Worm (Caenorhabditis elegans) whole organism, L4 larva: Measurements from ENCODE around the gene B0546.3.
A peak's percentile ranks its signal among the peaks of the same experiment; 100 is the strongest.

ENCODE experiments used
- F10B5.3 ChIP-seq: sonication (generic microtip); optimal IDR thresholded peaks from 2 replicates; lab custom pipeline; 2016; ENCODE audit warnings: mild to moderate bottlenecking, missing genetic modification characterization, missing compliant biosample characterization
- F37D6.2 ChIP-seq: sonication (generic microtip); optimal IDR thresholded peaks from 2 replicates; lab custom pipeline; 2016; ENCODE audit warnings: mild to moderate bottlenecking, missing genetic modification characterization, missing compliant biosample characterization
- F49E8.2 ChIP-seq: sonication (generic microtip); optimal IDR thresholded peaks from 2 replicates; lab custom pipeline; 2016; ENCODE audit warnings: missing compliant biosample characterization, mild to moderate bottlenecking, missing genetic modification characterization, borderline replicate concordance
- T20F7.1 ChIP-seq: fragments of 200-800 bp; sonication (Bioruptor generic); optimal IDR thresholded peaks from 2 replicates; lab custom pipeline; 2018; ENCODE audit warnings: mild to moderate bottlenecking, missing genetic modification characterization, missing compliant biosample characterization
- Y105C5A.15 ChIP-seq: fragments of 200-800 bp; sonication (Bioruptor generic); IDR thresholded peaks from 2 replicates; pipeline ENCODE4 v1.3.6; 2022; ENCODE audit warnings: missing genetic modification characterization, missing compliant biosample characterization
- Y48G9A.11 ChIP-seq: fragments of 200-800 bp; sonication (Bioruptor generic); IDR thresholded peaks from 2 replicates; pipeline ENCODE4 v1.3.6; 2022; ENCODE audit warnings: missing genetic modification reagents, missing genetic modification characterization, missing compliant biosample characterization
- Y75B8A.6 ChIP-seq: fragments of 200-800 bp; sonication (Bioruptor generic); IDR thresholded peaks from 2 replicates; pipeline ENCODE4 v1.3.6; 2022; ENCODE audit warnings: missing genetic modification reagents, missing genetic modification characterization, missing compliant biosample characterization
- aha-1 ChIP-seq: fragments of 150-350 bp; peaks from one replicate; lab custom pipeline; 2014; ENCODE audit warnings: missing biosample characterization, missing genetic modification characterization
- aly-2 ChIP-seq: sonication (generic microtip); optimal IDR thresholded peaks from 2 replicates; lab custom pipeline; 2018; ENCODE audit warnings: missing biosample characterization, missing genetic modification characterization
- ctbp-1 ChIP-seq: fragments of 200-800 bp; sonication (Bioruptor generic); IDR thresholded peaks from 2 replicates; pipeline ENCODE4 v1.3.6; 2022; ENCODE audit warnings: missing genetic modification reagents, missing genetic modification characterization, missing compliant biosample characterization
- dmd-8 ChIP-seq: fragments of 200-800 bp; sonication (Bioruptor generic); IDR thresholded peaks from 2 replicates; pipeline ENCODE4 v1.3.6; 2022; ENCODE audit warnings: missing genetic modification characterization, missing compliant biosample characterization
- dpl-1 ChIP-seq: fragments of 150-350 bp; optimal IDR thresholded peaks from 2 replicates; lab custom pipeline; 2014; ENCODE audit warnings: missing biosample characterization, missing genetic modification reagents, missing genetic modification characterization
- duxl-1 ChIP-seq: sonication (generic microtip); optimal IDR thresholded peaks from 2 replicates; lab custom pipeline; 2016; ENCODE audit warnings: mild to moderate bottlenecking, missing genetic modification characterization, moderate library complexity, missing compliant biosample characterization; ENCODE audit not compliant: poor library complexity
- dve-1 ChIP-seq: sonication (generic microtip); optimal IDR thresholded peaks from 2 replicates; lab custom pipeline; 2017; ENCODE audit warnings: antibody characterized with exemption, mild to moderate bottlenecking, missing genetic modification characterization, missing compliant biosample characterization; ENCODE audit not compliant: insufficient read depth
- egl-43 ChIP-seq: fragments of 200-800 bp; sonication (Bioruptor generic); IDR thresholded peaks from 2 replicates; pipeline ENCODE4 v1.3.6; 2022; ENCODE audit warnings: missing genetic modification reagents, missing genetic modification characterization, missing compliant biosample characterization
- hlh-11 ChIP-seq: fragments of 200-800 bp; sonication (Bioruptor generic); optimal IDR thresholded peaks from 2 replicates; lab custom pipeline; 2018; ENCODE audit warnings: mild to moderate bottlenecking, missing genetic modification characterization, missing compliant biosample characterization
- hmg-1.1 ChIP-seq: fragments of 200-800 bp; sonication (Bioruptor generic); IDR thresholded peaks from 2 replicates; pipeline ENCODE4 v1.3.6; 2022; ENCODE audit warnings: missing genetic modification reagents, missing genetic modification characterization, missing compliant biosample characterization
- jun-1 ChIP-seq: fragments of 150-350 bp; optimal IDR thresholded peaks from 2 replicates; lab custom pipeline; 2014; ENCODE audit warnings: missing biosample characterization, missing genetic modification reagents, missing genetic modification characterization
- lin-38 ChIP-seq: fragments of 200-800 bp; sonication (Bioruptor generic); IDR thresholded peaks from 2 replicates; pipeline ENCODE4 v1.3.6; 2022; ENCODE audit warnings: missing genetic modification reagents, missing genetic modification characterization, missing compliant biosample characterization
- lsy-2 ChIP-seq, 2 experiments: fragments of 150-350 bp in 1 of 2; sonication (generic microtip) in 1 of 2; optimal IDR thresholded peaks; 2 replicates each; lab custom pipeline; 2014 to 2017; ENCODE audit warnings: missing biosample characterization in 2 of 2, missing genetic modification characterization in 2 of 2
- mep-1 ChIP-seq: fragments of 150-350 bp; sonication (generic microtip); optimal IDR thresholded peaks from 3 replicates; lab custom pipeline; 2014; ENCODE audit warnings: missing biosample characterization, missing genetic modification characterization
- mes-2 ChIP-seq: sonication (generic microtip); optimal IDR thresholded peaks from 2 replicates; lab custom pipeline; 2016; ENCODE audit warnings: missing genotype, mild to moderate bottlenecking, missing genetic modification characterization, missing compliant biosample characterization; ENCODE audit not compliant: poor library complexity, severe bottlenecking
- mxl-3 ChIP-seq: fragments of 200-800 bp; sonication (Bioruptor generic); optimal IDR thresholded peaks from 2 replicates; lab custom pipeline; 2018; ENCODE audit warnings: mild to moderate bottlenecking, missing genetic modification characterization, missing compliant biosample characterization
- nhr-111 ChIP-seq: fragments of 200-800 bp; sonication (Bioruptor generic); optimal IDR thresholded peaks from 2 replicates; lab custom pipeline; 2018; ENCODE audit warnings: mild to moderate bottlenecking, missing genetic modification characterization, missing compliant biosample characterization
- nhr-237 ChIP-seq: sonication (generic microtip); optimal IDR thresholded peaks from 2 replicates; lab custom pipeline; 2017; ENCODE audit warnings: missing biosample characterization, missing genetic modification characterization
- nhr-28 ChIP-seq: fragments of 150-350 bp; optimal IDR thresholded peaks from 2 replicates; lab custom pipeline; 2014; ENCODE audit warnings: missing biosample characterization, missing genetic modification characterization
- nhr-6 ChIP-seq: fragments of 150-350 bp; optimal IDR thresholded peaks from 2 replicates; lab custom pipeline; 2014; ENCODE audit warnings: missing biosample characterization, missing genetic modification characterization
- nhr-77 ChIP-seq: fragments of 150-350 bp; optimal IDR thresholded peaks from 2 replicates; lab custom pipeline; 2014; ENCODE audit warnings: missing biosample characterization, missing genetic modification characterization
- php-3 ChIP-seq: fragments of 200-800 bp; sonication (Bioruptor generic); IDR thresholded peaks from 2 replicates; pipeline ENCODE4 v1.3.6; 2022; ENCODE audit warnings: missing genetic modification reagents, missing genetic modification characterization, missing compliant biosample characterization
- pqm-1 ChIP-seq: sonication (generic microtip); optimal IDR thresholded peaks from 2 replicates; lab custom pipeline; 2017; ENCODE audit warnings: missing biosample characterization, missing genetic modification characterization
- skn-1 ChIP-seq: fragments of 150-350 bp; optimal IDR thresholded peaks from 2 replicates; lab custom pipeline; 2014; ENCODE audit warnings: missing biosample characterization, missing genetic modification characterization
- snpc-4 ChIP-seq: fragments of 150-350 bp; optimal IDR thresholded peaks from 2 replicates; lab custom pipeline; 2014; ENCODE audit warnings: missing biosample characterization, missing genetic modification characterization
- spr-1 ChIP-seq: sonication (generic microtip); optimal IDR thresholded peaks from 2 replicates; lab custom pipeline; 2016; ENCODE audit warnings: mild to moderate bottlenecking, missing genetic modification characterization, missing compliant biosample characterization
- tra-1 ChIP-seq: fragments of 200-800 bp; sonication (Bioruptor generic); IDR thresholded peaks from 2 replicates; pipeline ENCODE4 v1.3.6; 2022; ENCODE audit warnings: missing genetic modification reagents, missing genetic modification characterization, missing compliant biosample characterization
- unc-130 ChIP-seq: sonication (generic microtip); optimal IDR thresholded peaks from 2 replicates; lab custom pipeline; 2016; ENCODE audit warnings: missing genetic modification reagents, missing genetic modification characterization, missing compliant biosample characterization
- unc-62 ChIP-seq, 3 experiments: fragments of 150-350 bp in 1 of 3; sonication (generic microtip); optimal IDR thresholded peaks in 2 of 3; peaks in 1 of 3; 1 replicate in 1 of 3; 2 replicates in 2 of 3; lab custom pipeline; 2014 to 2017; ENCODE audit warnings: missing biosample characterization in 3 of 3, missing genetic modification characterization in 3 of 3, missing genetic modification reagents in 3 of 3, missing genotype in 1 of 3
- zfp-3 ChIP-seq: fragments of 200-800 bp; sonication (Bioruptor generic); conservative IDR thresholded peaks from 2 replicates; pipeline ENCODE4 v1.3.6; 2022; ENCODE audit warnings: missing genetic modification reagents, missing genetic modification characterization, missing compliant biosample characterization

The B0546.3 gene

ce11 chrIV:3383203-3383602 lies 562 bp upstream of the B0546.3 start:
- TF ChIP-seq spr-1 (tag; lab: Kevin White, UChicago) (no peak), jun-1 (tag; lab: Kevin White, UChicago) (no peak), php-3 (GFP tag; lab: Robert Waterston, UW) (no peak), unc-130 (GFP tag; lab: Kevin White, UChicago) (no peak), F10B5.3 (tag; lab: Kevin White, UChicago) (no peak), lsy-2 (tag; optimal IDR thresholded peaks at IDR 0.05; lab: Kevin White, UChicago) (peak in 1 of 2 experiments; percentile 5), hmg-1.1 (no peak), F37D6.2 (no peak), Y48G9A.11 (GFP tag; lab: Robert Waterston, UW) (peak; percentile 54; the same call in 1 of the 2 replicates), Y105C5A.15 (no peak), snpc-4 (tag; lab: Kevin White, UChicago) (no peak), hlh-11 (tag; lab: Kevin White, UChicago) (no peak), ctbp-1 (GFP tag; lab: Robert Waterston, UW) (no peak), zfp-3 (no peak), mxl-3 (GFP tag; lab: Kevin White, UChicago) (no peak), nhr-237 (tag; lab: Kevin White, UChicago) (no peak), T20F7.1 (peak; percentile 63), Y75B8A.6 (GFP tag; lab: Robert Waterston, UW) (no peak), aly-2 (tag; lab: Kevin White, UChicago) (no peak), aha-1 (peak; percentile 59), unc-62 (GFP tag; optimal IDR thresholded peaks at IDR 0.05 in 1 of 2; lab: Kevin White, UChicago) (no peak), unc-62 (tag; optimal IDR thresholded peaks at IDR 0.05; lab: Kevin White, UChicago) (no peak), egl-43 (no peak)

- TF ChIP-seq lin-38 (peak; percentile 66), skn-1 (tag; lab: Kevin White, UChicago) (no peak)
Measured at ce11 chrIV:3378080-3378804, 4.4 kb downstream of the B0546.3 start, which contains the start of gene otub-4. Gene otub-4, minus strand, starts transcription at chrIV:3378130.

ce11 chrIV:3373370-3373769 lies 9.3 kb downstream of the B0546.3 start:
- TF ChIP-seq F49E8.2 (no peak), zfp-3 (0 out of 2 replicates have a peak, but pooled peaks have one; percentile 42), lin-38 (peak; percentile 23; the same call in 1 of the 2 replicates), dve-1 (peak; percentile 30), mes-2 (tag; lab: Kevin White, UChicago) (peak; percentile 4), tra-1 (GFP tag; lab: Robert Waterston, UW) (0 out of 2 replicates have a peak, but pooled peaks have one; percentile 13), snpc-4 (tag; lab: Kevin White, UChicago) (no peak), dmd-8 (GFP tag; lab: Robert Waterston, UW) (0 out of 2 replicates have a peak, but pooled peaks have one; percentile 11), duxl-1 (tag; lab: Kevin White, UChicago) (peak; percentile 3)

ce11 chrIV:3368638-3369247 lies 13.9 kb downstream of the B0546.3 start, which contains the start of gene vha-19:
Gene vha-19, plus strand, starts transcription at chrIV:3369197.
- TF ChIP-seq aha-1 (peak; percentile 48), nhr-28 (peak; percentile 24), nhr-111 (GFP tag; lab: Kevin White, UChicago) (no peak), F49E8.2 (no peak), lsy-2 (tag; optimal IDR thresholded peaks at IDR 0.05; lab: Kevin White, UChicago) (peak in 1 of 2 experiments; percentile 37), pqm-1 (peak; percentile 49), hlh-11 (tag; lab: Kevin White, UChicago) (peak; percentile 65), nhr-77 (peak; percentile 13), mep-1 (tag; lab: Kevin White, UChicago) (peak; percentile 35), nhr-6 (tag; lab: Kevin White, UChicago) (no peak), mes-2 (tag; lab: Kevin White, UChicago) (peak; percentile 56), dpl-1 (GFP tag; lab: Kevin White, UChicago) (peak; percentile 23)
- TF ChIP-seq, all 104 proteins: peak for 9
